Fruit fly (Drosophila melanogaster): Measurements from ENCODE around the gene sens.
A peak's percentile ranks its signal among the peaks of the same experiment; 100 is the strongest.

The sens gene

DNA sequence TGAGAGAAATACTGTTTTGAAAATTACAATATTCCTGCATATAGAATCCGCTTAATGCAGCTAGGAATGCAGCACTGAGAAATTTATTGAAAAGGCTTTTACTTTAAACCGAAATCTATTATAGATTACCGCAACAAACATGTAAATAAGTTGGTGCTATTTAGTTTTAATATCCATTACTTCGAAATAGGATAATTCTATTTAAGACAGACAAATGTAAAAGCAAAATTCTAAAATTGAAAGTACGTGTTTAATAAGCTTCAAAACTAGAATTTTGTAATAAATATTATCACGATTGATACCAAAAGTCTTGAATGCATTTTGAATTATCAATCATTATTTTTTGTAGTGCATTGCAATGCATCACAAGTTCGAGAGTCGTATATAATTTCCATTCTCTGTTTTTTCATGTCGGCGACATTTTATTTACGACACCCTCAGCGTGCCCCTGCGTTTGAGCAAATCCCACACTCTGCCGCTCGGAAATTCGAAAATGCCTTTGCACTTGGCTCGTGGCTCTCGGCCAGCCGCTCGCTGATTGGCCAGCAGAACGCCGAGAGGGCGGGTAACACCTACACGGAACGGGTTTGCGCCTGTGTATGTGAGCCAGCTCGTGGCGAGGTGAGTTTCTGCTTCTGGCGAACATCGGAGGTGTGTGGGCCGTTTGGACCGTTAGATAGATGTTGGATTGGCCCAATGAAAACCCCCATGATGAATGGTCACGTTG is 2.4 kb upstream of the sens start (continued):
- TF ChIP-seq kay (GFP tag; optimal IDR thresholded peaks at IDR 0.05) (no peak), CG15011 (GFP tag; optimal IDR thresholded peaks at IDR 0.05) (no peak), CG34224 (GFP tag; IDR thresholded peaks at IDR 0.05; ENCODE audit: partially characterized antibody) (no peak), vvl (GFP tag; IDR thresholded peaks at IDR 0.05) (0 out of 2 replicates have a peak, but pooled peaks have one; percentile 23), CG1024 (GFP tag; IDR thresholded peaks at IDR 0.05) (no peak), CG13775 (GFP tag; optimal IDR thresholded peaks at IDR 0.05) (peak; percentile 42), sens (GFP tag) (peak; percentile 96), rib (GFP tag; IDR thresholded peaks at IDR 0.05) (peak; percentile 32; the same call in 1 of the 2 replicates), phol (tag; optimal IDR thresholded peaks at IDR 0.05) (peak; percentile 67), Sox100B (GFP tag; optimal IDR thresholded peaks at IDR 0.05) (peak; percentile 49), Hsf (GFP tag; optimal IDR thresholded peaks at IDR 0.05) (no peak), Fer3 (tag; optimal IDR thresholded peaks at IDR 0.05) (no peak), Usf (GFP tag; optimal IDR thresholded peaks at IDR 0.05) (no peak), dmrt11E (tag; optimal IDR thresholded peaks at IDR 0.05) (peak; percentile 70), gsb (GFP tag; IDR thresholded peaks at IDR 0.05) (no peak), ttk (GFP tag; IDR thresholded peaks at IDR 0.05) (no peak), CG10267 (tag; optimal IDR thresholded peaks at IDR 0.05) (peak; percentile 56), Awh (GFP tag; IDR thresholded peaks at IDR 0.05) (no peak), dimm (GFP tag; IDR thresholded peaks at IDR 0.05) (no peak), sisA (GFP tag; IDR thresholded peaks at IDR 0.05) (no peak), CG16815 (GFP tag; optimal IDR thresholded peaks at IDR 0.05) (peak; percentile 47), fd96Cb (tag; optimal IDR thresholded peaks at IDR 0.05) (peak; percentile 60), CG11504 (tag; optimal IDR thresholded peaks at IDR 0.05) (peak; percentile 63), ftz-f1 (GFP tag; optimal IDR thresholded peaks at IDR 0.05) (no peak), gem (tag; optimal IDR thresholded peaks at IDR 0.05) (peak; percentile 60), BtbVII (GFP tag; optimal IDR thresholded peaks at IDR 0.05) (no peak), pho (GFP tag; optimal IDR thresholded peaks at IDR 0.05) (no peak), CG4404 (GFP tag; IDR thresholded peaks at IDR 0.05) (peak; percentile 46), mam (GFP tag; optimal IDR thresholded peaks at IDR 0.05) (no peak), CG17361 (GFP tag; IDR thresholded peaks at IDR 0.05) (peak; percentile 85), sc (optimal IDR thresholded peaks at IDR 0.05) (no peak), sc (GFP tag; optimal IDR thresholded peaks at IDR 0.05) (peak; percentile 30), CG14710 (tag; optimal IDR thresholded peaks at IDR 0.05) (peak; percentile 76), croc (GFP tag; conservative IDR thresholded peaks at IDR 0.05) (no peak; the same call in 2 of the 3 replicates), otp (GFP tag; IDR thresholded peaks at IDR 0.05) (no peak), tio (GFP tag; optimal IDR thresholded peaks at IDR 0.05) (peak; percentile 22), CG17829 (tag; optimal IDR thresholded peaks at IDR 0.05) (peak; percentile 35), Opbp (GFP tag; IDR thresholded peaks at IDR 0.05; ENCODE audit: partially characterized antibody) (no peak), CG12236 (GFP tag; optimal IDR thresholded peaks at IDR 0.05) (no peak), Xrp1 (GFP tag; IDR thresholded peaks at IDR 0.05) (peak; percentile 40; the same call in 1 of the 2 replicates), Nf-YB (GFP tag; optimal IDR thresholded peaks at IDR 0.05) (peak; percentile 98), pnt (GFP tag; optimal IDR thresholded peaks at IDR 0.05) (no peak), CG30431 (GFP tag; optimal IDR thresholded peaks at IDR 0.05) (no peak), HLH3B (GFP tag; IDR thresholded peaks at IDR 0.05) (no peak), slp2 (GFP tag; optimal IDR thresholded peaks at IDR 0.05) (peak; percentile 5), D (optimal IDR thresholded peaks at IDR 0.05) (no peak), D (GFP tag; optimal IDR thresholded peaks at IDR 0.05) (peak; percentile 64), CG2202 (tag; optimal IDR thresholded peaks at IDR 0.05) (no peak), lbe (GFP tag; optimal IDR thresholded peaks at IDR 0.05) (no peak), sna (GFP tag; IDR thresholded peaks at IDR 0.05; ENCODE audit: partially characterized antibody) (no peak; the same call in 1 of the 2 replicates), CG10654 (GFP tag; optimal IDR thresholded peaks at IDR 0.05) (no peak)
